Fruit fly (Drosophila melanogaster) whole organism, embryonic: ENCODE results near the gene Cp190.

Experiments
- CG10147 ChIP-seq: fragments of 200-800 bp; sonication (Bioruptor generic); optimal IDR thresholded peaks from 2 replicates; lab custom pipeline; 2019; ENCODE audit warnings: missing biosample characterization, mild to moderate bottlenecking, missing genetic modification characterization, moderate library complexity
- CG10462 ChIP-seq: fragments of 200-800 bp; sonication (Bioruptor generic); optimal IDR thresholded peaks from 2 replicates; lab custom pipeline; 2016; ENCODE audit warnings: missing biosample characterization, missing genetic modification characterization
- CG10543 ChIP-seq: fragments of 200-800 bp; sonication (Bioruptor generic); optimal IDR thresholded peaks from 3 replicates; lab custom pipeline; 2017; ENCODE audit warnings: missing biosample characterization, mild to moderate bottlenecking, missing genetic modification characterization, moderate library complexity
- CG11093 ChIP-seq: fragments of 200-800 bp; sonication (Bioruptor generic); IDR thresholded peaks from 3 replicates; pipeline ENCODE4 v1.3.6; 2022; ENCODE audit warnings: missing biosample characterization, missing genetic modification characterization
- CG11504 ChIP-seq: fragments of 200-800 bp; sonication (Bioruptor generic); optimal IDR thresholded peaks from 3 replicates; lab custom pipeline; 2019; ENCODE audit warnings: missing biosample characterization, mild to moderate bottlenecking, missing genetic modification characterization, moderate library complexity
- CG12236 ChIP-seq: fragments of 200-800 bp; sonication (Bioruptor generic); optimal IDR thresholded peaks from 2 replicates; lab custom pipeline; 2016; ENCODE audit warnings: missing biosample characterization, missing genetic modification characterization
- CG12659 ChIP-seq: fragments of 200-800 bp; sonication (Bioruptor generic); optimal IDR thresholded peaks from 3 replicates; lab custom pipeline; 2017; ENCODE audit warnings: mild to moderate bottlenecking, missing biosample characterization, missing genetic modification reagents, missing genetic modification characterization
- CG14710 ChIP-seq: fragments of 200-800 bp; sonication (Bioruptor generic); optimal IDR thresholded peaks from 3 replicates; lab custom pipeline; 2019; ENCODE audit warnings: missing biosample characterization, mild to moderate bottlenecking, missing genetic modification characterization, moderate library complexity
- CG15514 ChIP-seq: fragments of 200-800 bp; sonication (Bioruptor generic); optimal IDR thresholded peaks from 3 replicates; lab custom pipeline; 2017; ENCODE audit warnings: missing biosample characterization, missing genetic modification characterization, mild to moderate bottlenecking, moderate library complexity, missing genetic modification reagents
- CG17385 ChIP-seq: fragments of 200-800 bp; sonication (Bioruptor generic); optimal IDR thresholded peaks from 3 replicates; lab custom pipeline; 2018; ENCODE audit warnings: missing biosample characterization, mild to moderate bottlenecking, missing genetic modification characterization
- CG2678 ChIP-seq: fragments of 200-800 bp; sonication (Bioruptor generic); optimal IDR thresholded peaks from 3 replicates; lab custom pipeline; 2019; ENCODE audit warnings: missing biosample characterization, mild to moderate bottlenecking, missing genetic modification characterization, moderate library complexity
- CG3163 ChIP-seq: fragments of 200-800 bp; sonication (Bioruptor generic); optimal IDR thresholded peaks from 3 replicates; lab custom pipeline; 2016; ENCODE audit warnings: missing biosample characterization, missing genetic modification characterization
- CG33557 ChIP-seq: fragments of 200-800 bp; sonication (Bioruptor generic); optimal IDR thresholded peaks from 2 replicates; lab custom pipeline; 2019; ENCODE audit warnings: missing biosample characterization, mild to moderate bottlenecking, missing genetic modification characterization, moderate library complexity
- CG34376 ChIP-seq: fragments of 200-800 bp; sonication (Bioruptor generic); optimal IDR thresholded peaks from 2 replicates; lab custom pipeline; 2018; ENCODE audit warnings: missing biosample characterization, mild to moderate bottlenecking, missing genetic modification characterization
- CG6272 ChIP-seq: fragments of 200-800 bp; sonication (Bioruptor generic); IDR thresholded peaks from 2 replicates; pipeline ENCODE4 v1.3.6; 2022; ENCODE audit warnings: missing biosample characterization, missing genetic modification characterization
- CG7271 ChIP-seq: fragments of 200-800 bp; sonication (Bioruptor generic); optimal IDR thresholded peaks from 2 replicates; lab custom pipeline; 2018; ENCODE audit warnings: missing biosample characterization, mild to moderate bottlenecking, missing genetic modification characterization, moderate library complexity
- CG7357 ChIP-seq: fragments of 200-800 bp; sonication (Bioruptor generic); IDR thresholded peaks from 3 replicates; pipeline ENCODE4 v1.3.6; 2022; ENCODE audit warnings: missing biosample characterization, missing genetic modification characterization
- CG8290 ChIP-seq, 3 experiments: fragments of 200-800 bp; sonication (Bioruptor generic); optimal IDR thresholded peaks; 2 replicates each; lab custom pipeline; 2016 to 2019; ENCODE audit warnings: missing biosample characterization in 3 of 3, missing genetic modification characterization in 3 of 3, mild to moderate bottlenecking in 2 of 3, moderate library complexity in 1 of 3
- CG9727 ChIP-seq: fragments of 200-800 bp; sonication (Bioruptor generic); optimal IDR thresholded peaks from 3 replicates; lab custom pipeline; 2017; ENCODE audit warnings: missing biosample characterization, mild to moderate bottlenecking, missing genetic modification characterization
- CG9797 ChIP-seq: fragments of 200-800 bp; sonication (Bioruptor generic); optimal IDR thresholded peaks from 3 replicates; lab custom pipeline; 2018; ENCODE audit warnings: missing biosample characterization, mild to moderate bottlenecking, missing genetic modification characterization
- CG9932 ChIP-seq: fragments of 200-800 bp; sonication (Bioruptor generic); IDR thresholded peaks from 2 replicates; pipeline ENCODE4 v1.3.6; 2022; ENCODE audit warnings: missing biosample characterization, missing genetic modification characterization
- CTCF ChIP-seq: fragments of 200-800 bp; sonication (Bioruptor generic); optimal IDR thresholded peaks from 2 replicates; lab custom pipeline; 2017; ENCODE audit warnings: missing biosample characterization, mild to moderate bottlenecking, missing genetic modification characterization, moderate library complexity
- CoRest ChIP-seq: fragments of 200-800 bp; sonication (Bioruptor generic); optimal IDR thresholded peaks from 3 replicates; lab custom pipeline; 2018; ENCODE audit warnings: missing biosample characterization, mild to moderate bottlenecking, missing genetic modification characterization, moderate library complexity
- Dp ChIP-seq: fragments of 200-800 bp; sonication (Bioruptor generic); optimal IDR thresholded peaks from 2 replicates; lab custom pipeline; 2018; ENCODE audit warnings: missing biosample characterization, mild to moderate bottlenecking, missing genetic modification characterization, moderate library complexity
- Eip74EF ChIP-seq, 2 experiments: fragments of 200-800 bp in 1 of 2; fragments of >200 bp in 1 of 2; sonication (Bioruptor generic) in 1 of 2; optimal IDR thresholded peaks; 2 replicates each; lab custom pipeline; 2017 to 2019; ENCODE audit warnings: missing biosample characterization in 2 of 2, missing genetic modification characterization in 2 of 2, mild to moderate bottlenecking in 1 of 2, moderate library complexity in 1 of 2
- Hsf ChIP-seq: fragments of 200-800 bp; sonication (Bioruptor generic); optimal IDR thresholded peaks from 3 replicates; lab custom pipeline; 2016; ENCODE audit warnings: missing biosample characterization, missing genetic modification characterization
- Lhr ChIP-seq: fragments of 200-800 bp; sonication (Bioruptor generic); optimal IDR thresholded peaks from 3 replicates; lab custom pipeline; 2017; ENCODE audit warnings: mild to moderate bottlenecking, missing biosample characterization, missing genetic modification reagents, missing genetic modification characterization
- Myb ChIP-seq: fragments of 200-800 bp; sonication (Bioruptor generic); optimal IDR thresholded peaks from 2 replicates; lab custom pipeline; 2016; ENCODE audit warnings: missing biosample characterization, missing genetic modification characterization
- Taf1 ChIP-seq: fragments of 200-800 bp; sonication (Bioruptor generic); IDR thresholded peaks from 2 replicates; pipeline ENCODE4 v1.3.6; 2022; ENCODE audit warnings: missing biosample characterization, missing genetic modification characterization
- Trl ChIP-seq, 3 experiments: fragments of >200 bp in 2 of 3; fragments of 200-800 bp in 1 of 3; sonication (Bioruptor generic) in 1 of 3; optimal IDR thresholded peaks; 2 replicates in 1 of 3; 3 replicates in 2 of 3; lab custom pipeline; 2016 to 2017; ENCODE audit warnings: missing biosample characterization in 1 of 3, missing genetic modification characterization in 1 of 3
- dmrt99B ChIP-seq: fragments of 200-800 bp; sonication (Bioruptor generic); optimal IDR thresholded peaks from 2 replicates; lab custom pipeline; 2018; ENCODE audit warnings: missing biosample characterization, mild to moderate bottlenecking, missing genetic modification characterization, moderate library complexity
- ftz-f1 ChIP-seq: fragments of 200-800 bp; sonication (Bioruptor generic); optimal IDR thresholded peaks from 2 replicates; lab custom pipeline; 2016; ENCODE audit warnings: missing biosample characterization, missing genetic modification characterization
- gfzf ChIP-seq: fragments of 200-800 bp; sonication (Bioruptor generic); optimal IDR thresholded peaks from 2 replicates; lab custom pipeline; 2016; ENCODE audit warnings: missing biosample characterization, mild to moderate bottlenecking, missing genetic modification characterization, moderate library complexity
- grn ChIP-seq: fragments of 200-800 bp; sonication (Bioruptor generic); optimal IDR thresholded peaks from 3 replicates; lab custom pipeline; 2017; ENCODE audit warnings: missing biosample characterization, missing genetic modification characterization
- hth ChIP-seq: fragments of >200 bp; optimal IDR thresholded peaks from 2 replicates; lab custom pipeline; 2017; ENCODE audit warnings: inconsistent platforms
- ind ChIP-seq: fragments of 200-800 bp; sonication (Bioruptor generic); optimal IDR thresholded peaks from 3 replicates; lab custom pipeline; 2016; ENCODE audit warnings: missing biosample characterization, missing genetic modification characterization
- kay ChIP-seq: fragments of 200-800 bp; sonication (Bioruptor generic); optimal IDR thresholded peaks from 2 replicates; lab custom pipeline; 2016; ENCODE audit warnings: missing biosample characterization, missing genetic modification characterization
- kni ChIP-seq: fragments of 200-800 bp; sonication (Bioruptor generic); optimal IDR thresholded peaks from 3 replicates; lab custom pipeline; 2017; ENCODE audit warnings: mild to moderate bottlenecking, missing biosample characterization, missing genetic modification reagents, missing genetic modification characterization
- lab ChIP-seq: fragments of 200-800 bp; sonication (Bioruptor generic); optimal IDR thresholded peaks from 3 replicates; lab custom pipeline; 2017; ENCODE audit warnings: missing biosample characterization, missing genetic modification characterization, mild to moderate bottlenecking, moderate library complexity, missing genetic modification reagents
- lbe ChIP-seq: fragments of 200-800 bp; sonication (Bioruptor generic); optimal IDR thresholded peaks from 2 replicates; lab custom pipeline; 2016; ENCODE audit warnings: missing biosample characterization, mild to moderate bottlenecking, missing genetic modification characterization
- p53 ChIP-seq: fragments of 200-800 bp; sonication (Bioruptor generic); optimal IDR thresholded peaks from 2 replicates; lab custom pipeline; 2016; ENCODE audit warnings: missing biosample characterization, missing genetic modification characterization
- pnt ChIP-seq: fragments of 200-800 bp; sonication (Bioruptor generic); optimal IDR thresholded peaks from 3 replicates; lab custom pipeline; 2016; ENCODE audit warnings: missing biosample characterization, missing genetic modification characterization
- row ChIP-seq: fragments of 200-800 bp; sonication (Bioruptor generic); IDR thresholded peaks from 3 replicates; pipeline ENCODE4 v1.3.6; 2022; ENCODE audit warnings: missing biosample characterization, missing genetic modification characterization
- salm ChIP-seq: fragments of 200-800 bp; sonication (Bioruptor generic); optimal IDR thresholded peaks from 2 replicates; lab custom pipeline; 2018; ENCODE audit warnings: missing biosample characterization, mild to moderate bottlenecking, missing genetic modification characterization
- sd ChIP-seq: fragments of 200-800 bp; sonication (Bioruptor generic); optimal IDR thresholded peaks from 3 replicates; lab custom pipeline; 2018; ENCODE audit warnings: missing biosample characterization, mild to moderate bottlenecking, missing genetic modification characterization, moderate library complexity
- sna ChIP-seq: fragments of 200-800 bp; sonication (Bioruptor generic); IDR thresholded peaks from 2 replicates; pipeline ENCODE4 v1.3.6; 2022; ENCODE audit warnings: missing biosample characterization, missing genetic modification characterization; ENCODE audit not compliant: partially characterized antibody
- sug ChIP-seq: fragments of 200-800 bp; optimal IDR thresholded peaks from 2 replicates; lab custom pipeline; 2019; ENCODE audit warnings: missing biosample characterization, mild to moderate bottlenecking, missing genetic modification characterization, moderate library complexity
- trem ChIP-seq: fragments of 200-800 bp; optimal IDR thresholded peaks from 3 replicates; lab custom pipeline; 2019; ENCODE audit warnings: missing biosample characterization, mild to moderate bottlenecking, missing genetic modification characterization, moderate library complexity
- usp ChIP-seq: fragments of >200 bp; optimal IDR thresholded peaks from 2 replicates; lab custom pipeline; 2017; ENCODE audit warnings: missing biosample characterization, missing genetic modification characterization

Gene Cp190

dm6 chr3R:15286693-15287041, 11.6 kb upstream of the Cp190 start (continued):
- TF ChIP-seq trem (no peak), usp (GFP tag; lab: Kevin White, UChicago) (no peak), sna (GFP tag; lab: Robert Waterston, UW) (no peak), CG12236 (GFP tag; lab: Kevin White, UChicago) (no peak), kay (GFP tag; lab: Kevin White, UChicago) (no peak), CG7271 (tag; lab: Kevin White, UChicago) (no peak), row (GFP tag; lab: Robert Waterston, UW) (no peak), ind (GFP tag; lab: Kevin White, UChicago) (no peak), hth (no peak), Hsf (no peak), CG3163 (GFP tag; lab: Kevin White, UChicago) (peak; percentile 24), CG6272 (GFP tag; lab: Robert Waterston, UW) (no peak), salm (no peak), kni (GFP tag; lab: Kevin White, UChicago) (peak; percentile 69), CG9727 (no peak), sug (peak; percentile 96), ftz-f1 (peak; percentile 17), Taf1 (GFP tag; lab: Robert Waterston, UW) (no peak), CG10462 (GFP tag; lab: Kevin White, UChicago) (no peak), CG17385 (peak; percentile 49), dmrt99B (no peak), CG8290 (GFP tag; optimal IDR thresholded peaks at IDR 0.05; lab: Kevin White, UChicago) (no peak), CG8290 (tag; optimal IDR thresholded peaks at IDR 0.05; lab: Kevin White, UChicago) (peak in 1 of 2 experiments; percentile 20), CG11093 (GFP tag; lab: Robert Waterston, UW) (no peak), pnt (GFP tag; lab: Kevin White, UChicago) (no peak), CG2678 (tag; lab: Kevin White, UChicago) (peak; percentile 7), CG34376 (GFP tag; lab: Kevin White, UChicago) (peak; percentile 64), lbe (GFP tag; lab: Kevin White, UChicago) (no peak)

- TF ChIP-seq CG9797 (GFP tag; lab: Kevin White, UChicago): peak; percentile 7
- TF ChIP-seq grn (GFP tag; lab: Kevin White, UChicago): peak; percentile 60
- peak; percentile 26 for TF ChIP-seq lab (GFP tag; lab: Kevin White, UChicago)
- peak; percentile 30 for TF ChIP-seq CG14710 (tag; lab: Kevin White, UChicago)
- peak; percentile 96 for TF ChIP-seq Dp (GFP tag; lab: Kevin White, UChicago)
- no peak for TF ChIP-seq CG7357 (GFP tag; lab: Robert Waterston, UW)
- peak; percentile 16 for TF ChIP-seq CG10543
- peak; percentile 78 for TF ChIP-seq CG34376 (GFP tag; lab: Kevin White, UChicago)
- peak; percentile 22 for TF ChIP-seq CG12659 (GFP tag; lab: Kevin White, UChicago)
- TF ChIP-seq CG11504 (tag; lab: Kevin White, UChicago): peak; percentile 21
- no peak for TF ChIP-seq CG33557
- peak; percentile 13 for TF ChIP-seq p53 (GFP tag; lab: Kevin White, UChicago)
- peak; percentile 74 for TF ChIP-seq ftz-f1
- peak; percentile 71 for TF ChIP-seq Myb (GFP tag; lab: Kevin White, UChicago)
- no peak for TF ChIP-seq CG10147 (GFP tag; lab: Kevin White, UChicago)
- TF ChIP-seq gfzf (GFP tag; lab: Kevin White, UChicago): peak; percentile 53
- peak; percentile 43 for TF ChIP-seq CG15514 (GFP tag; lab: Kevin White, UChicago)
- TF ChIP-seq Eip74EF (GFP tag; optimal IDR thresholded peaks at IDR 0.05; lab: Kevin White, UChicago): no peak
- TF ChIP-seq CG9932 (GFP tag; lab: Robert Waterston, UW): no peak
- TF ChIP-seq Trl (optimal IDR thresholded peaks at IDR 0.05; lab: Kevin White, UChicago): peak; percentile 44 to 81
- peak; percentile 58 for TF ChIP-seq Trl (GFP tag; optimal IDR thresholded peaks at IDR 0.05; lab: Kevin White, UChicago)
- TF ChIP-seq usp (GFP tag; lab: Kevin White, UChicago): no peak
- TF ChIP-seq sd: peak; percentile 84
- peak; percentile 15 for TF ChIP-seq CoRest (tag; lab: Kevin White, UChicago)
- TF ChIP-seq Lhr (GFP tag; lab: Kevin White, UChicago): peak; percentile 41
- peak; percentile 42 for TF ChIP-seq CTCF (GFP tag; lab: Kevin White, UChicago)
Measured at dm6 chr3R:15286024-15286692, 11.1 kb upstream of the Cp190 start.
